Worm (Caenorhabditis elegans): ENCODE results near the gene lgc-45.

The lgc-45 gene

ce11 chrII:3518961-3519544, 38.2 kb upstream of the lgc-45 start, which contains the start of gene clec-126 (continued):
- TF ChIP-seq ZK337.2 (GFP tag; IDR thresholded peaks at IDR 0.05) (no peak), mxl-2 (GFP tag; conservative IDR thresholded peaks at IDR 0.05) (0 out of 2 replicates have a peak, but pooled peaks have one; percentile 12), spr-1 (tag; optimal IDR thresholded peaks at IDR 0.05) (peak; percentile 91), attf-4 (tag; optimal IDR thresholded peaks at IDR 0.05) (no peak), lin-15B (tag; optimal IDR thresholded peaks at IDR 0.05) (no peak), mdt-29 (GFP tag; IDR thresholded peaks at IDR 0.05) (0 out of 2 replicates have a peak, but pooled peaks have one; percentile 63), F49E8.2 (tag; optimal IDR thresholded peaks at IDR 0.05; ENCODE audit: borderline replicate concordance) (peak; percentile 65), ceh-20 (GFP tag; IDR thresholded peaks at IDR 0.05) (peak; percentile 64), snpc-1.2 (GFP tag; IDR thresholded peaks at IDR 0.05) (peak; percentile 73), hmg-1.1 (GFP tag; IDR thresholded peaks at IDR 0.05) (peak; percentile 84), F26F4.8 (GFP tag; conservative IDR thresholded peaks at IDR 0.05) (0 out of 2 replicates have a peak, but pooled peaks have one; percentile 22), nhr-237 (tag; optimal IDR thresholded peaks at IDR 0.05) (no peak), snpc-4 (tag; optimal IDR thresholded peaks at IDR 0.05) (peak; percentile 12), zip-2 (tag; optimal IDR thresholded peaks at IDR 0.05) (peak; percentile 65), nhr-25 (tag; optimal IDR thresholded peaks at IDR 0.05; ENCODE audit: borderline replicate concordance, insufficient read depth) (no peak), aly-2 (tag; optimal IDR thresholded peaks at IDR 0.05) (no peak), F44E2.7 (GFP tag; IDR thresholded peaks at IDR 0.05) (no peak), skn-1 (tag; optimal IDR thresholded peaks at IDR 0.05) (no peak), unc-62 (GFP tag; optimal IDR thresholded peaks at IDR 0.05 in 1 of 2) (peak in 1 of 2 experiments; percentile 64), unc-62 (tag; optimal IDR thresholded peaks at IDR 0.05) (no peak)

ce11 chrII:3520988-3521850, 36.1 kb upstream of the lgc-45 start, which contains the start of gene W09G10.9:
W09G10.9 (plus strand) TSS chrII:3521800.
- no peak for TF ChIP-seq zfp-3 (GFP tag; conservative IDR thresholded peaks at IDR 0.05)
- TF ChIP-seq lir-3 (tag; optimal IDR thresholded peaks at IDR 0.05), result no peak
- no peak for TF ChIP-seq nhr-25 (tag; optimal IDR thresholded peaks at IDR 0.05; ENCODE audit: borderline replicate concordance, insufficient read depth)
- TF ChIP-seq mdt-29 (GFP tag; IDR thresholded peaks at IDR 0.05), result peak; percentile 69
- TF ChIP-seq nhr-102 (tag; optimal IDR thresholded peaks at IDR 0.05), result peak; percentile 46
- TF ChIP-seq nhr-237 (tag; optimal IDR thresholded peaks at IDR 0.05), result no peak
- peak; percentile 86 for TF ChIP-seq lim-7 (GFP tag; IDR thresholded peaks at IDR 0.05)
- TF ChIP-seq ctbp-1 (GFP tag; IDR thresholded peaks at IDR 0.05), result peak; percentile 75
- TF ChIP-seq lin-29 (GFP tag; IDR thresholded peaks at IDR 0.05), result no peak; the same call in 1 of the 2 replicates
- peak; percentile 30 for TF ChIP-seq jun-1 (tag; optimal IDR thresholded peaks at IDR 0.05)
- TF ChIP-seq nhr-76 (tag; optimal IDR thresholded peaks at IDR 0.05), result no peak
- TF ChIP-seq mep-1 (tag; optimal IDR thresholded peaks at IDR 0.05), result peak; percentile 71
- TF ChIP-seq F37D6.2 (tag; optimal IDR thresholded peaks at IDR 0.05), result no peak
- TF ChIP-seq R02D3.7 (tag; optimal IDR thresholded peaks at IDR 0.05), result no peak
- peak; percentile 51 to 74 for TF ChIP-seq lsy-2 (tag; optimal IDR thresholded peaks at IDR 0.05)
- no peak for TF ChIP-seq lin-15B (tag; optimal IDR thresholded peaks at IDR 0.05)
- peak; percentile 79 for TF ChIP-seq nhr-42 (GFP tag; IDR thresholded peaks at IDR 0.05)
- no peak for TF ChIP-seq fos-1 (tag; optimal IDR thresholded peaks at IDR 0.05)
- no peak for TF ChIP-seq Y105C5A.15 (GFP tag; IDR thresholded peaks at IDR 0.05)
- no peak for TF ChIP-seq nhr-6 (tag; optimal IDR thresholded peaks at IDR 0.05)
- peak in 1 of 2 experiments; percentile 25 for TF ChIP-seq hif-1 (tag; optimal IDR thresholded peaks at IDR 0.05)
- peak; percentile 81 for TF ChIP-seq ceh-44 (GFP tag; IDR thresholded peaks at IDR 0.05)
- peak; percentile 96 for TF ChIP-seq hmg-1.1 (GFP tag; IDR thresholded peaks at IDR 0.05)
- peak; percentile 92 for TF ChIP-seq set-16 (GFP tag; IDR thresholded peaks at IDR 0.05)
- TF ChIP-seq lin-38 (GFP tag; IDR thresholded peaks at IDR 0.05), result peak; percentile 95
- TF ChIP-seq nhr-10 (tag; optimal IDR thresholded peaks at IDR 0.05), result no peak
- peak; percentile 25 for TF ChIP-seq dve-1 (tag; optimal IDR thresholded peaks at IDR 0.05; ENCODE audit: insufficient read depth)
- TF ChIP-seq daf-19 (GFP tag; conservative IDR thresholded peaks at IDR 0.05), result peak; percentile 84
- TF ChIP-seq hlh-11 (tag; optimal IDR thresholded peaks at IDR 0.05), result peak; percentile 44
- TF ChIP-seq dmd-6 (GFP tag; IDR thresholded peaks at IDR 0.05), result peak; percentile 82
- no peak for TF ChIP-seq nhr-48 (tag; optimal IDR thresholded peaks at IDR 0.05)
- peak; percentile 15 for TF ChIP-seq mxl-3 (GFP tag; optimal IDR thresholded peaks at IDR 0.05)
- TF ChIP-seq aly-2 (tag; optimal IDR thresholded peaks at IDR 0.05), result no peak
